Fruit fly (Drosophila melanogaster) Kc167 (cell line): ENCODE data around the gene CG12182.

Source experiments
- h ChIP-seq: fragments of >200 bp; optimal IDR thresholded peaks from 3 replicates; lab custom pipeline; 2018; ENCODE audit warnings: missing external identifiers
- psq ChIP-seq: fragments of >200 bp; optimal IDR thresholded peaks from 2 replicates; lab custom pipeline; 2017; ENCODE audit warnings: missing external identifiers
- ttk ChIP-seq: sonication (Bioruptor generic); optimal IDR thresholded peaks from 2 replicates; lab custom pipeline; 2017; ENCODE audit warnings: missing external identifiers

DNA sequence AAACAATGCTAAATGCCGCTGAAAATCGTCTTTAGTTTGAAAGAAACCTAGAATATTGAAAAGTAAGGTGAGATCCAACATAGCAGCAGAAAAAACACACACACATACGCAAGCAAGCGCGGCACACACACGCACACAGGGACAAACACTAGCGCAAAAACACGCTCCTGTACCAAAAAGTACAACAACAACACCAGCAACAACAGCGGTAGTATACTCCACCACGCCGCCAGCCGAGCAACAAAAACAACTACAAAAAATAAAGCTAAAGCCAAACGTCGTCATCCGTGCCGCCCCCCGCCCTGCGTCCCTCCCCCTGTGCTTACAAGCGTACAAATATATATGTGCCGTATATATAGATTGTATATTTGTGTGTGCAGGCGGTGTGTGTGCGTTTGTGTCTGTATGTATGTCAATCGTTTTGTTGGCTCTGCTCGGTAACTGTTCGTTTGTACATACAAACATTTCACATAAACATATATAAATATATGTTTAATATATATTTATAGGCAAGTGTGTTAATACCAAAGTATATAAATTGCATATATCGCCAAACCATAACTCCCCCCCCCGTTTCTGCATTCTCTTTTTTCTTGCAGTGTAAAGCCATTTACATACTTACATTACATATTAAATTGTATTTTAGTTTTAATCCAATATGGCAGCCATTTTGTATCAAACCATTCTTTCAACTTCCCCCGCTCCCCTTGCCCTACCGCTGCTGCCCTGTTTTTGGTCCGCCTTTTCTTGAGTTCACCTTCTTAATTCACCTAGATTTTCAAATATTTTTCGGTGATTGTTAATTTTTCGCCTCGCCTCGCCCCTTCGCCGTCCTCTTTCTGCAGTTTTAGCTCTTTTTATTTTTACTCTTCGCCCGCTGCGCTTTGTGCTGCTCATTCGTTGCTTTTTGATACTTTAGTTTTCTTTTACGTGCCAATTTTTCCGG, 36.9 kb upstream of the CG12182 start:
- TF ChIP-seq psq (lab: Kevin White, UChicago) (peak; percentile 71), h (lab: Kevin White, UChicago) (no peak), ttk (no peak)
